Worm (Caenorhabditis elegans) whole organism, mixed stage, embryonic: ENCODE results near the gene nhr-185.

Experiments
- M03D4.4 ChIP-seq: sonication (generic microtip); optimal IDR thresholded peaks from 2 replicates; lab custom pipeline; 2017; ENCODE audit warnings: mild to moderate bottlenecking, missing genetic modification characterization, missing compliant biosample characterization
- bed-3 ChIP-seq: fragments of 200-800 bp; sonication (Bioruptor generic); optimal IDR thresholded peaks from 3 replicates; lab custom pipeline; 2018; ENCODE audit warnings: mild to moderate bottlenecking, missing genetic modification characterization, moderate library complexity, missing compliant biosample characterization
- blmp-1 ChIP-seq: fragments of 150-350 bp; optimal IDR thresholded peaks from 2 replicates; lab custom pipeline; 2014; ENCODE audit warnings: missing biosample characterization, missing genetic modification characterization
- ceh-39 ChIP-seq: fragments of 150-350 bp; optimal IDR thresholded peaks from 2 replicates; lab custom pipeline; 2014; ENCODE audit warnings: missing biosample characterization, missing genetic modification characterization
- ceh-83 ChIP-seq: fragments of 200-800 bp; sonication (Bioruptor generic); optimal IDR thresholded peaks from 2 replicates; lab custom pipeline; 2018; ENCODE audit warnings: mild to moderate bottlenecking, missing genetic modification characterization, missing compliant biosample characterization
- ces-1 ChIP-seq: fragments of 150-350 bp; optimal IDR thresholded peaks from 2 replicates; lab custom pipeline; 2014; ENCODE audit warnings: missing biosample characterization, missing genetic modification reagents, missing genetic modification characterization
- drap-1 ChIP-seq: fragments of 200-800 bp; sonication (Bioruptor generic); optimal IDR thresholded peaks from 3 replicates; lab custom pipeline; 2018; ENCODE audit warnings: mild to moderate bottlenecking, missing genetic modification characterization, missing compliant biosample characterization
- elt-1 ChIP-seq: sonication (generic microtip); optimal IDR thresholded peaks from 2 replicates; lab custom pipeline; 2017; ENCODE audit warnings: missing genetic modification characterization, mild to moderate bottlenecking, missing compliant biosample characterization, antibody characterized with exemption, moderate library complexity, borderline replicate concordance; ENCODE audit not compliant: insufficient read depth
- flh-1 ChIP-seq: fragments of 200-800 bp; sonication (Bioruptor generic); optimal IDR thresholded peaks from 2 replicates; lab custom pipeline; 2018; ENCODE audit warnings: mild to moderate bottlenecking, missing genetic modification characterization, moderate library complexity, missing compliant biosample characterization
- ham-2 ChIP-seq: fragments of 200-800 bp; sonication (Bioruptor generic); optimal IDR thresholded peaks from 2 replicates; lab custom pipeline; 2018; ENCODE audit warnings: mild to moderate bottlenecking, missing genetic modification characterization, missing compliant biosample characterization
- hlh-1 ChIP-seq: fragments of 150-350 bp; optimal IDR thresholded peaks from 2 replicates; lab custom pipeline; 2014; ENCODE audit warnings: missing biosample characterization, missing genetic modification reagents, missing genetic modification characterization
- lin-13 ChIP-seq: fragments of 150-350 bp; optimal IDR thresholded peaks from 2 replicates; lab custom pipeline; 2014; ENCODE audit warnings: missing biosample characterization, missing genetic modification characterization
- lin-32 ChIP-seq: fragments of 200-800 bp; sonication (Bioruptor generic); optimal IDR thresholded peaks from 2 replicates; lab custom pipeline; 2018; ENCODE audit warnings: mild to moderate bottlenecking, missing genetic modification characterization, missing compliant biosample characterization
- lsy-2 ChIP-seq: fragments of 150-350 bp; optimal IDR thresholded peaks from 2 replicates; lab custom pipeline; 2014; ENCODE audit warnings: missing biosample characterization, missing genetic modification characterization
- mab-5 ChIP-seq: fragments of 150-350 bp; optimal IDR thresholded peaks from 2 replicates; lab custom pipeline; 2014; ENCODE audit warnings: missing biosample characterization, missing genetic modification characterization
- mep-1 ChIP-seq: fragments of 150-350 bp; optimal IDR thresholded peaks from 2 replicates; lab custom pipeline; 2017; ENCODE audit warnings: missing biosample characterization, missing genetic modification reagents, missing genetic modification characterization, inconsistent platforms
- nhr-12 ChIP-seq: fragments of 150-350 bp; optimal IDR thresholded peaks from 2 replicates; lab custom pipeline; 2014; ENCODE audit warnings: missing biosample characterization, missing genetic modification characterization
- nhr-2 ChIP-seq: fragments of 150-350 bp; optimal IDR thresholded peaks from 2 replicates; lab custom pipeline; 2014; ENCODE audit warnings: missing biosample characterization, missing genetic modification characterization
- nhr-237 ChIP-seq: fragments of 150-350 bp; optimal IDR thresholded peaks from 2 replicates; lab custom pipeline; 2014; ENCODE audit warnings: missing biosample characterization, missing genetic modification characterization
- nhr-28 ChIP-seq: fragments of 150-350 bp; optimal IDR thresholded peaks from 2 replicates; lab custom pipeline; 2014; ENCODE audit warnings: missing biosample characterization, missing genetic modification characterization
- nhr-76 ChIP-seq: sonication (generic microtip); optimal IDR thresholded peaks from 2 replicates; lab custom pipeline; 2017; ENCODE audit warnings: missing biosample characterization, missing genetic modification characterization
- sem-2 ChIP-seq: fragments of 200-800 bp; sonication (Bioruptor generic); optimal IDR thresholded peaks from 2 replicates; lab custom pipeline; 2018; ENCODE audit warnings: mild to moderate bottlenecking, missing genetic modification characterization, missing compliant biosample characterization
- snpc-4 ChIP-seq: fragments of 150-350 bp; optimal IDR thresholded peaks from 2 replicates; lab custom pipeline; 2014; ENCODE audit warnings: missing biosample characterization, missing genetic modification characterization
- sptf-1 ChIP-seq: sonication (generic microtip); optimal IDR thresholded peaks from 2 replicates; lab custom pipeline; 2017; ENCODE audit warnings: mild to moderate bottlenecking, missing genetic modification characterization, moderate library complexity, missing compliant biosample characterization
- tbx-8 ChIP-seq: fragments of 200-800 bp; sonication (Bioruptor generic); optimal IDR thresholded peaks from 2 replicates; lab custom pipeline; 2018; ENCODE audit warnings: mild to moderate bottlenecking, missing genetic modification characterization, moderate library complexity, missing compliant biosample characterization
- unc-120 ChIP-seq: sonication (generic microtip); optimal IDR thresholded peaks from 2 replicates; lab custom pipeline; 2017; ENCODE audit warnings: missing genetic modification characterization, missing compliant biosample characterization; ENCODE audit not compliant: poor library complexity, severe bottlenecking
- unc-39 ChIP-seq: fragments of 150-350 bp; optimal IDR thresholded peaks from 2 replicates; lab custom pipeline; 2014; ENCODE audit warnings: missing biosample characterization, missing genetic modification characterization
- unc-62 ChIP-seq: fragments of 150-350 bp; optimal IDR thresholded peaks from 2 replicates; lab custom pipeline; 2014; ENCODE audit warnings: missing biosample characterization, missing genetic modification reagents, missing genetic modification characterization
- zip-8 ChIP-seq: fragments of 150-350 bp; optimal IDR thresholded peaks from 2 replicates; lab custom pipeline; 2014; ENCODE audit warnings: missing biosample characterization, missing genetic modification characterization
- ztf-11 ChIP-seq: fragments of 150-350 bp; optimal IDR thresholded peaks from 2 replicates; lab custom pipeline; 2014; ENCODE audit warnings: missing biosample characterization, missing genetic modification characterization

nhr-185 gene

DNA sequence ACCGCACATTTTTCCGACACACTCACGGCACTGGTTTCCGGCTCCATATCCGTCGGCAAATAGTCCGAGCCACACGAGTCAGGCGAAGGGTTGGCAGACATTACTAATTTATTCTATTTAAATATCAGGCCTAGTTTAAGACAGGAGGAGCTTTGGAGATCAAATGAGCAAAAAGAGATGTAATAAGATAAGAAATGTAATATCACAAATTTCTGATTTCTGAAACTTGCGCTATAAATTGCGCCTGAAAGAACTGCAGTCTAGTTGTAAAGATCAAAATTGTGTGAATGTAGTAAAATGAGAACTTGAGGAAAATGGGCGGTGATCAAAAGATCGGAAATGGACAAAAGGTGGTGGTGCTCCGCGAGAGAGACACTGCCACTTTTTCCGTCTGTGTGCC is 7.7 kb upstream of the nhr-185 start, which contains the start of gene nhr-186:
nhr-186 (minus strand) TSS at position 101 of the 400 bp plus-strand sequence.
- TF ChIP-seq lsy-2 (tag; lab: Kevin White, UChicago), result no peak
- TF ChIP-seq unc-62 (GFP tag; lab: Kevin White, UChicago), result no peak
- TF ChIP-seq zip-8 (tag; lab: Kevin White, UChicago), result no peak
- no peak for TF ChIP-seq ceh-83 (GFP tag; lab: Kevin White, UChicago)
- TF ChIP-seq bed-3 (GFP tag; lab: Kevin White, UChicago), result no peak
- no peak for TF ChIP-seq sem-2
- TF ChIP-seq nhr-28 (tag; lab: Kevin White, UChicago), result no peak
- TF ChIP-seq nhr-2 (tag; lab: Kevin White, UChicago), result no peak
- no peak for TF ChIP-seq nhr-237 (tag; lab: Kevin White, UChicago)

DNA sequence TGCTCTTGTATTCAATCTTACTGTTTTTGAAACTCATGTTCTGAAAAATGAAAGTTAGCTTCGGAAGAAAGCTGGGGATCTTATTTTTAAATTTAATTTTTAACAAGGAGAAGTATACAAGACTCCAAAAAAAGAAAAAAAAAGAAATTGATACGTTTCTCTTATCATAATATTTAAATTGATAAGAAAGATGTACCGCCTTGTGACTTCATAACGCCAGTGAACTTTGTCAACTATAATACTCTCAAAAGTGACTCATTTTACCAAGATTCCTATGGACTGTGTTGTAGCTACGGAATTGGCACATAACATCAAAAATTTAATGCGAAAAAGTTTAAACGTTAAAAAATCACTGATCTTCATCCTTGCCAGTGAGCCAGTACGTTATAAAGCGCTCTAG is 4.6 kb upstream of the nhr-185 start:
- TF ChIP-seq flh-1 (GFP tag; lab: Kevin White, UChicago) (no peak), nhr-28 (tag; lab: Kevin White, UChicago) (no peak), M03D4.4 (tag; lab: Kevin White, UChicago) (no peak), elt-1 (tag; lab: Kevin White, UChicago) (no peak), sem-2 (no peak), ceh-83 (GFP tag; lab: Kevin White, UChicago) (no peak), drap-1 (no peak), nhr-76 (tag; lab: Kevin White, UChicago) (no peak), blmp-1 (tag; lab: Kevin White, UChicago) (no peak), mab-5 (no peak), zip-8 (tag; lab: Kevin White, UChicago) (no peak), snpc-4 (tag; lab: Kevin White, UChicago) (no peak)

DNA sequence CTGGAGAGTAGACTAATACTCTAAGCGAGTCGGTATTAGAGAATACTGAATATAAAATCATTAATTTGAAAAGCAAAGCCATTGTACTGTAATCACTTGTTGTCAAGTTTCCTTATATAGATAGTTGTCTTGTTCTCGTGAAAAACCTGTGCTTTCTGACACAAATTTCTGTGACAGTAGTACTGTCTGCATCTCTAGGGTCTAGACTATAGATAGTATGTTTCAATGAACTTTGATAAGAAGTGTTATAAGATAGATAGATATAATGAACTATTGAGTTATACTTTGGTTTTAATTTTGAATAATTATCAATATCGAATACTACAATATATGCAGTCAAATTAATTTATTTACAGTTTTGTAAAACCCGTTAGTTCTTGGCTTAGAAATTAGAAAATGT is 3.2 kb downstream of the nhr-185 start, which contains the start of gene ugt-32:
ugt-32 (minus strand) TSS at position 82 of the 400 bp plus-strand sequence.
- TF ChIP-seq sem-2 (no peak), ces-1 (GFP tag; lab: Kevin White, UChicago) (no peak), unc-120 (tag; lab: Kevin White, UChicago) (no peak), blmp-1 (tag; lab: Kevin White, UChicago) (no peak), nhr-28 (tag; lab: Kevin White, UChicago) (no peak)
- TF ChIP-seq, all 35 proteins: peak for 0

DNA sequence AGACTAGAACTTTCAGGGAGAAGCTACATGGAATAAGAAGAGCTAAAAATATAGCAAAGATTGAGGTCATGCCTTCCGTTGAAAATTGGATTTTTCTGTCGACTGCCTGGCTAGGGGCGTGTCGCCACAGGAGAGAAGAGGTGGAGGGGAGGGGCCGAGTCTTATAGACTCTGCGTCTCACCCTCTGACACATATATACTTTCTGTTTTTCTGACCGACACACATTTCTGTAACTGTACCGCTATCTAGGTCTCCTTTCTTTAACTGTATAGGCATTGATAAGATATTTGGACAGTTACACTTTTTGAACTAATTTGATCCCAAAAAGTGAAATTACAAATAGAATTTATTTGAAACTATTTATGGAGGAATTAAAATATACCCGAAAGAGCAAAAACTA is 5.7 kb downstream of the nhr-185 start:
- TF ChIP-seq nhr-12 (tag; lab: Kevin White, UChicago) (no peak), zip-8 (tag; lab: Kevin White, UChicago) (no peak), lin-32 (GFP tag; lab: Kevin White, UChicago) (no peak), lsy-2 (tag; lab: Kevin White, UChicago) (no peak), ham-2 (GFP tag; lab: Kevin White, UChicago) (no peak), ceh-83 (GFP tag; lab: Kevin White, UChicago) (no peak), blmp-1 (tag; lab: Kevin White, UChicago) (no peak), sem-2 (no peak), tbx-8 (GFP tag; lab: Kevin White, UChicago) (no peak), mep-1 (no peak), nhr-28 (tag; lab: Kevin White, UChicago) (no peak)

DNA sequence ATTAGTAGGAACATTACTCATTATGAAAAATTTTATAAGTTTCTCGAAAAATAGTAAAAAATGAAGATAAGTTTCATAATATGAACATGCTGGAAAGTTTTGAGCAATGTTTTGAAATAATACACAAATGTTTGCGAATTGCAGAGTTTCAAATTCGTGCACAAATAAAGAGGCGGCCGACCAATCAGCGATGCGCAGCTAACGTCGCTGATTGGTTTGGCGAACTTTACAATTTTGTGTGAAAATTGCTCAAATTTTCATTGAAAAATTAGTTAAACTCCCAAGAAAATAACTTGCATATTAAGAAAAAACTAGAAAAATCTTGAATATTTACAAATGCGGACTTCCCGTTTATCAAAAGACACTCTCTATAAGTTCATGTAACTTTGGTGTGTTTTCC is 14.5 kb downstream of the nhr-185 start:
- TF ChIP-seq drap-1 (no peak), unc-120 (tag; lab: Kevin White, UChicago) (no peak), blmp-1 (tag; lab: Kevin White, UChicago) (no peak), unc-62 (GFP tag; lab: Kevin White, UChicago) (no peak), ztf-11 (tag; lab: Kevin White, UChicago) (no peak), zip-8 (tag; lab: Kevin White, UChicago) (no peak), tbx-8 (GFP tag; lab: Kevin White, UChicago) (no peak), hlh-1 (tag; lab: Kevin White, UChicago) (no peak), lin-13 (tag; lab: Kevin White, UChicago) (no peak), unc-39 (tag; lab: Kevin White, UChicago) (no peak), lin-32 (GFP tag; lab: Kevin White, UChicago) (no peak), bed-3 (GFP tag; lab: Kevin White, UChicago) (no peak), sem-2 (no peak), sptf-1 (tag; lab: Kevin White, UChicago) (no peak), ceh-39 (tag; lab: Kevin White, UChicago) (no peak), lsy-2 (tag; lab: Kevin White, UChicago) (no peak)
